Fruit fly (Drosophila melanogaster): Measurements from ENCODE around the gene mtSSB.

dm6 chr3R:16248500-16249025 is 43.5 kb upstream of the mtSSB start:
- TF ChIP-seq Myc (optimal IDR thresholded peaks at IDR 0.05) (no peak), h (optimal IDR thresholded peaks at IDR 0.05) (no peak), psq (optimal IDR thresholded peaks at IDR 0.05) (no peak)
